Worm (Caenorhabditis elegans): ENCODE measurements around the gene Y82E9BL.3.

Gene Y82E9BL.3

ce11 chrIII:1326490-1326889 is 24.2 kb downstream of the Y82E9BL.3 start, which contains the start of gene Y82E9BL.18:
TSS of gene Y82E9BL.18 (plus strand) at chrIII:1326790.
- TF ChIP-seq dao-5 (tag; optimal IDR thresholded peaks at IDR 0.05) (no peak), him-1 (tag; optimal IDR thresholded peaks at IDR 0.05) (no peak), W03F9.2 (tag; optimal IDR thresholded peaks at IDR 0.05) (no peak)

DNA sequence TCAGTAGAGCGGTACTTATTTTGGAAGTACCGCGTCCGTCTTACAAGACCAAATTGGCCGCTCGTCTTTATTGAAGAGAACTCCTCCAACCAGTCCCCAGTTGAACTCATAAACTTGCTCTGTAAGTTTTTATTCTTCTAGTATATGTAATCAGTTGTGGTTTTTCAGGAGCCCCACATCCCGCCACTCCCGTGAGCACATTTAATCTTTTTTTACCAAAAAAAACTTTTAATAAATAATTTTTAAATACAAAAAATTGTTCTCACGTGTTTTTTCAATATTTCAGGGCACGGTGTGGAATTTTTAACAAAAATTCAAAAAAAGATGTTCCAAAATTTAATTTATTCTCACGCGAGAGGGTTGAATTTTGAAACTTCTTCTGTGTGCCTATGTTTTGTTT is 26.1 kb downstream of the Y82E9BL.3 start, which contains the start of gene fbxa-14:
fbxa-14 (minus strand) TSS at position 101 of the 400 bp plus-strand sequence.
- no peak for TF ChIP-seq W03F9.2 (tag; optimal IDR thresholded peaks at IDR 0.05)

DNA sequence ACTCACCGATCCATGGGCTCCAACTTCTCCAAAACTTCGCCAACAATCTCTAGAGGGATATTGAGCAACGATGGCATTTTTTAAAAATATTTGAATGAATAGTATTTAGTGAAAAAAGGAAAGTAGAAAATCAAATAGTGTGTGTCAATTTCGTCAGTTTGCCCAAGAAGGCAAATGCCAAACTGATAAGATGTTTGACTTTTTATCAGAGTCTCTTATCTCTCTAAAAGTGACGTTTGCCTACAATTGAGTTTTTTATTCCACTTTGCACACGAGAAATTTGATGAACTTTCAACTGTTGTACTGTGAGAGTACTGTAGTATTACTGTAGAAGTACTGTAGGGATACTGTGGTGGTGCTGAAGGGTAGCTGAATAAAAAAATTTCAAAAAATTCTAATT is 27.1 kb downstream of the Y82E9BL.3 start:
- TF ChIP-seq W03F9.2 (tag; optimal IDR thresholded peaks at IDR 0.05) (no peak), him-1 (tag; optimal IDR thresholded peaks at IDR 0.05) (no peak), dao-5 (tag; optimal IDR thresholded peaks at IDR 0.05) (no peak)

ce11 chrIII:1321561-1321960 is 29.1 kb downstream of the Y82E9BL.3 start, which contains the start of gene fbxa-15:
TSS of gene fbxa-15 (minus strand) at chrIII:1321661.
- no peak for TF ChIP-seq him-1 (tag; optimal IDR thresholded peaks at IDR 0.05)
- TF ChIP-seq W03F9.2 (tag; optimal IDR thresholded peaks at IDR 0.05) = no peak
- no peak for TF ChIP-seq dao-5 (tag; optimal IDR thresholded peaks at IDR 0.05)

- TF ChIP-seq him-1 (tag; optimal IDR thresholded peaks at IDR 0.05) (no peak), W03F9.2 (tag; optimal IDR thresholded peaks at IDR 0.05) (no peak), dao-5 (tag; optimal IDR thresholded peaks at IDR 0.05) (no peak)
Measured at ce11 chrIII:1315038-1315437, 35.6 kb downstream of the Y82E9BL.3 start, which contains the start of the genes fbxa-80 and fbxa-19. TSS of gene fbxa-80 (minus strand) at chrIII:1315210. TSS of gene fbxa-19 (plus strand) at chrIII:1315401.

DNA sequence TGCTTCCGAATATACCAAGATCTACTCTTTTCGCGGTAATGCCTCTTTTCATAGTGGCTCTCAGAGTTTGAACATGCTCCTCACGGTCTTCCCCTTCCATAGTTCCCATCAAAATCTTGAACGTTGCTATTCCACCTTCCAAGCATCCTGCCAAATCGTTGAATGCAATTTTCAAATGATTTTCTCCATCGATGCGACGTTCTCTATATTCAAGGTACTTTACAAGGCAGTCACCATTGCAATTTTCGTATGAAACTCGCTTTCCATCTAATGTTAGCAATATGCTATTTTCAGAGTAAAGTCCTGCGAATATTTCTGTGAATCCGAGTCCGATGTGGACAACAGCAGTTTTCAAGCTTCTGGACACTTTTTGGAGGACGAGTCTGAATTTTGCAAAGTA is 36.4 kb downstream of the Y82E9BL.3 start:
- TF ChIP-seq him-1 (tag; optimal IDR thresholded peaks at IDR 0.05) (no peak), dao-5 (tag; optimal IDR thresholded peaks at IDR 0.05) (no peak), W03F9.2 (tag; optimal IDR thresholded peaks at IDR 0.05) (no peak)

DNA sequence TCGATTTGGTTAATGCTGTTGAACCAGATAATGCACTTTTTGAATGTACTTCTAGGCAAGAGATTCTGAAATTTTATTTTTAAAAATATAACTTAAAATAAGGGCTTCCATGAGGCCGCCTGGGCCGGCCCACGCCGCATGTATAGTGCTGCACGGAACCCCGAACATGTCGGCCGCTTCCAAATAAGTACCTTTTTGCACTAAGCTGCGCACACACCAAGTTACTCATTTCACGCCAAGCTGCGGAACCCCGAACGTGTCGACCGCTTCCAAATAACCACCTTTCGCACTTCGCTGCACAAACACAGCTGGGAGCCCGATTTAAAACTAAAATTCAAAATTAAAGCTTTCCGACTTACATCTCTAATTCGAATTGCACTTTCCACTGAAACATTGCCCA is 39.3 kb downstream of the Y82E9BL.3 start:
- no peak for TF ChIP-seq him-1 (tag; optimal IDR thresholded peaks at IDR 0.05)
- no peak for TF ChIP-seq W03F9.2 (tag; optimal IDR thresholded peaks at IDR 0.05)
- no peak for TF ChIP-seq dao-5 (tag; optimal IDR thresholded peaks at IDR 0.05)

DNA sequence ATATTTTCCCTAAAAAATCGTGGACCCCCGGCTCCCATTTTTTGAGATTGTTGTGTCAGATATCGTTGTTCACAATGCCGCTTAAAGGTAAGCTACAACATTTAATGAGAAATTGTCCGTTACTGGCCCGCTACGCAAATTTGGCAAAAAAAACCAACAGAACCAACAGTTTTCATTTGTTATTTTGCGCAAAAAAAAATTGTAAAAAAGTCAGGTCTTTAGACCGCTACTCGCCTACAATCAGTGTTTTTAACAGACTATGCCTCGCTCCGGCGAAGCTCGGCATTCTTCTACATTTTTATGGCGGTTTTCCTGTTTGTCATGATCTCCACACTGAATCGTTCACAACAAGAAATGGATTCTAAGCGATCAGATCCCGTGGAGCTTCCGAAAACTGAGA is 41.8 kb downstream of the Y82E9BL.3 start, which contains the start of gene Y82E9BL.12:
Y82E9BL.12 (plus strand) TSS at position 301 of the 400 bp plus-strand sequence.
- no peak for TF ChIP-seq W03F9.2 (tag; optimal IDR thresholded peaks at IDR 0.05)

DNA sequence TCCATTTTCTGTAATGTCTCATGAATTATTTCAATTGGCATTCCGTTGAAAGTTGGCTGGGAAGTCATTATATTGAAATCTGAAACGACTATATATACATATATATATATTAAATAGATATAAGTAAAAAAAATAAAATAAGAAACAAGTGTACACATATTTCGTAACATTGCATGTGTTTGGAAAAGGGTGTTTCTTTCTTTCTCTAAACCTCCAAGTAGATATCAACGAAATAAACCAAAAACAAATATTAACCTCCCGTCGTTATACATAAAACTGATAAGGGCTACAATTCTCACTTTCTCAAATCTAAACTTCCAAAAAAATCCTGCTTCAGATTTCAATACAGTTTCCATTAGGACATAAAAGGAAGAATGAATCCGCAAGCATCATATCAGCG is 42.4 kb downstream of the Y82E9BL.3 start, which contains the start of gene fbxa-79:
fbxa-79 (minus strand) TSS at position 86 of the 400 bp plus-strand sequence.
- TF ChIP-seq dao-5 (tag; optimal IDR thresholded peaks at IDR 0.05) = no peak
- no peak for TF ChIP-seq him-1 (tag; optimal IDR thresholded peaks at IDR 0.05)

- TF ChIP-seq W03F9.2 (tag; optimal IDR thresholded peaks at IDR 0.05) (no peak), dao-5 (tag; optimal IDR thresholded peaks at IDR 0.05) (no peak), him-1 (tag; optimal IDR thresholded peaks at IDR 0.05) (no peak)
Measured at ce11 chrIII:1307333-1307732, 43.3 kb downstream of the Y82E9BL.3 start.

- TF ChIP-seq W03F9.2 (tag; optimal IDR thresholded peaks at IDR 0.05) (no peak), dao-5 (tag; optimal IDR thresholded peaks at IDR 0.05) (no peak), him-1 (tag; optimal IDR thresholded peaks at IDR 0.05) (no peak)
Measured at ce11 chrIII:1303414-1303813, 47.2 kb downstream of the Y82E9BL.3 start, which contains the start of gene fbxa-75. TSS of gene fbxa-75 (plus strand) at chrIII:1303714.

Measured in whole organism, L4/young adult.